Fruit fly (Drosophila melanogaster) whole organism, embryonic: ENCODE measurements around the gene spz5.

Source experiments
- Aef1 ChIP-seq: fragments of 200-800 bp; sonication (Bioruptor generic); IDR thresholded peaks from 3 replicates; pipeline ENCODE4 v1.3.6; 2022; ENCODE audit warnings: missing biosample characterization, missing genetic modification characterization
- Atf3 ChIP-seq: fragments of 200-800 bp; sonication (Bioruptor generic); optimal IDR thresholded peaks from 3 replicates; lab custom pipeline; 2016; ENCODE audit warnings: missing biosample characterization, missing genetic modification characterization
- Bgb ChIP-seq: fragments of 200-800 bp; sonication (Bioruptor generic); IDR thresholded peaks from 2 replicates; pipeline ENCODE4 v1.3.6; 2022; ENCODE audit warnings: missing biosample characterization, missing genetic modification characterization; ENCODE audit not compliant: partially characterized antibody
- CG4282 ChIP-seq: fragments of 200-800 bp; sonication (Bioruptor generic); optimal IDR thresholded peaks from 2 replicates; lab custom pipeline; 2016; ENCODE audit warnings: missing biosample characterization, missing genetic modification characterization
- CG4730 ChIP-seq: fragments of 200-800 bp; sonication (Bioruptor generic); IDR thresholded peaks from 2 replicates; pipeline ENCODE4 v1.3.6; 2022; ENCODE audit warnings: missing biosample characterization, missing genetic modification characterization
- CG7271 ChIP-seq: fragments of 200-800 bp; sonication (Bioruptor generic); optimal IDR thresholded peaks from 2 replicates; lab custom pipeline; 2018; ENCODE audit warnings: missing biosample characterization, mild to moderate bottlenecking, missing genetic modification characterization, moderate library complexity
- CG9817 ChIP-seq: fragments of 200-800 bp; sonication (Bioruptor generic); optimal IDR thresholded peaks from 2 replicates; lab custom pipeline; 2018; ENCODE audit warnings: missing biosample characterization, mild to moderate bottlenecking, missing genetic modification characterization, moderate library complexity
- Nf-YB ChIP-seq: fragments of 200-800 bp; sonication (Bioruptor generic); optimal IDR thresholded peaks from 3 replicates; lab custom pipeline; 2019; ENCODE audit warnings: missing biosample characterization, mild to moderate bottlenecking, missing genetic modification characterization, moderate library complexity
- Nf-YC ChIP-seq: fragments of 200-800 bp; optimal IDR thresholded peaks from 3 replicates; lab custom pipeline; 2019; ENCODE audit warnings: missing biosample characterization, mild to moderate bottlenecking, missing genetic modification characterization, moderate library complexity
- Scr ChIP-seq: fragments of 200-800 bp; sonication (Bioruptor generic); IDR thresholded peaks from 2 replicates; pipeline ENCODE4 v1.3.6; 2022; ENCODE audit warnings: missing biosample characterization, missing genetic modification characterization; ENCODE audit not compliant: partially characterized antibody
- ci ChIP-seq: fragments of 200-800 bp; sonication (Bioruptor generic); IDR thresholded peaks from 3 replicates; pipeline ENCODE4 v1.3.6; 2022; ENCODE audit warnings: missing biosample characterization, missing genetic modification characterization
- pnt ChIP-seq: fragments of 200-800 bp; sonication (Bioruptor generic); optimal IDR thresholded peaks from 3 replicates; lab custom pipeline; 2016; ENCODE audit warnings: missing biosample characterization, missing genetic modification characterization
- zen2 ChIP-seq: fragments of 200-800 bp; sonication (Bioruptor generic); IDR thresholded peaks from 3 replicates; pipeline ENCODE4 v1.3.6; 2022; ENCODE audit warnings: missing biosample characterization, missing genetic modification characterization; ENCODE audit not compliant: partially characterized antibody

dm6 chr3L:2884404-2884803 is 7.6 kb downstream of the spz5 start:
- TF ChIP-seq Nf-YC (tag; lab: Kevin White, UChicago) (no peak), CG4282 (GFP tag; lab: Kevin White, UChicago) (no peak), CG4730 (GFP tag; lab: Robert Waterston, UW) (no peak), ci (0 out of 3 replicates have a peak, but pooled peaks have one; percentile 40), zen2 (GFP tag; lab: Robert Waterston, UW) (no peak), Bgb (GFP tag; lab: Robert Waterston, UW) (no peak), pnt (GFP tag; lab: Kevin White, UChicago) (no peak), CG7271 (tag; lab: Kevin White, UChicago) (no peak), Nf-YB (no peak), Scr (no peak), Atf3 (GFP tag; lab: Kevin White, UChicago) (no peak), CG9817 (tag; lab: Kevin White, UChicago) (no peak), Aef1 (GFP tag; lab: Robert Waterston, UW) (no peak)
